Worm (Caenorhabditis elegans) whole organism, L2 larva: ENCODE measurements around the gene rnf-113.

ENCODE experiments used
- Y55F3AM.14 ChIP-seq: fragments of 200-800 bp; sonication (Bioruptor generic); optimal IDR thresholded peaks from 2 replicates; lab custom pipeline; 2018; ENCODE audit warnings: mild to moderate bottlenecking, missing genetic modification characterization, missing compliant biosample characterization
- blmp-1 ChIP-seq: sonication (generic microtip); optimal IDR thresholded peaks from 2 replicates; lab custom pipeline; 2017; ENCODE audit warnings: missing genetic modification characterization, mild to moderate bottlenecking, missing compliant biosample characterization, antibody characterized with exemption, moderate library complexity; ENCODE audit not compliant: insufficient read depth
- ceh-82 ChIP-seq: fragments of 150-350 bp; optimal IDR thresholded peaks from 2 replicates; lab custom pipeline; 2014; ENCODE audit warnings: missing biosample characterization, missing genetic modification characterization
- elt-1 ChIP-seq: fragments of 150-350 bp; optimal IDR thresholded peaks from 2 replicates; lab custom pipeline; 2014; ENCODE audit warnings: missing biosample characterization, missing genetic modification characterization
- fos-1 ChIP-seq: fragments of 150-350 bp; optimal IDR thresholded peaks from 2 replicates; lab custom pipeline; 2014; ENCODE audit warnings: missing biosample characterization, missing genetic modification characterization
- gmeb-1 ChIP-seq: fragments of 150-350 bp; optimal IDR thresholded peaks from 2 replicates; lab custom pipeline; 2014; ENCODE audit warnings: missing biosample characterization, missing genetic modification characterization
- lin-13 ChIP-seq: fragments of 150-350 bp; optimal IDR thresholded peaks from 2 replicates; lab custom pipeline; 2014; ENCODE audit warnings: missing biosample characterization, missing genetic modification reagents, missing genetic modification characterization
- nhr-237 ChIP-seq: fragments of 150-350 bp; optimal IDR thresholded peaks from 2 replicates; lab custom pipeline; 2014; ENCODE audit warnings: missing biosample characterization, missing genetic modification characterization
- nhr-6 ChIP-seq: fragments of 150-350 bp; optimal IDR thresholded peaks from 2 replicates; lab custom pipeline; 2014; ENCODE audit warnings: missing biosample characterization, missing genetic modification characterization
- snpc-4 ChIP-seq: fragments of 150-350 bp; optimal IDR thresholded peaks from 2 replicates; lab custom pipeline; 2014; ENCODE audit warnings: missing biosample characterization, missing genetic modification characterization
- ztf-11 ChIP-seq: sonication (generic microtip); optimal IDR thresholded peaks from 2 replicates; lab custom pipeline; 2017; ENCODE audit warnings: missing biosample characterization, missing genetic modification characterization

DNA sequence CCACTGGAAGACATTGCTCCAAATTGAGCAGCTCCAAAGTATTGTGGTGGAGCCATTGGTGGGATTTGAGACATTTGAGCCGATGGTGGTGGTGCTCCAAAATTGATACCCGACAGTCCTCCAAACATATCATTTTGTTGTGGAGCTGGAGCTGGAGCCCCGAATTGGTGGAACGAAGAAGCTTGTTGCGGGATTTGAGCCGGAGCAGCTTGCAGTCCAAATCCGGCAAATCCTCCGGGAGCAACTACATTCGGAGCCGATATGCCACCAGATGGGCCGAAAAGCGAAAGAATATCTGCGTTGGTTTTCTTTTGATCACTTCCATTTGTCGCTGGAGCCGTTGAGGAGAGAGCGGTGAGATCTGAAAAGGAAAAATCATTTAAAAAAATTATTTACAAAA lies 19.4 kb downstream of the rnf-113 start:
- no peak for TF ChIP-seq gmeb-1 (tag; lab: Kevin White, UChicago)
- TF ChIP-seq ceh-82 (tag; lab: Kevin White, UChicago), result no peak
- no peak for TF ChIP-seq fos-1 (tag; lab: Kevin White, UChicago)
- TF ChIP-seq lin-13 (GFP tag; lab: Kevin White, UChicago), result no peak
- no peak for TF ChIP-seq snpc-4 (tag; lab: Kevin White, UChicago)
- no peak for TF ChIP-seq ztf-11 (tag; lab: Kevin White, UChicago)
- no peak for TF ChIP-seq elt-1 (tag; lab: Kevin White, UChicago)
- TF ChIP-seq Y55F3AM.14 (GFP tag; lab: Kevin White, UChicago), result no peak
- TF ChIP-seq nhr-6 (tag; lab: Kevin White, UChicago), result no peak
- no peak for TF ChIP-seq nhr-237 (tag; lab: Kevin White, UChicago)
- no peak for TF ChIP-seq blmp-1 (tag; lab: Kevin White, UChicago)
